Worm (Caenorhabditis elegans) whole organism, L4/young adult: ENCODE results near the gene bgnt-1.4.

Experiments
- dao-5 ChIP-seq: sonication (generic microtip); optimal IDR thresholded peaks from 2 replicates; lab custom pipeline; 2016; ENCODE audit warnings: missing genotype, missing genetic modification characterization, moderate library complexity, missing compliant biosample characterization
- him-1 ChIP-seq: sonication (generic microtip); optimal IDR thresholded peaks from 2 replicates; lab custom pipeline; 2016; ENCODE audit warnings: missing genotype, missing genetic modification reagents, missing genetic modification characterization, missing compliant biosample characterization

ce11 chrV:4719965-4720364 is 40.8 kb upstream of the bgnt-1.4 start, which contains the start of gene prx-6:
- TF ChIP-seq dao-5 (tag; lab: Kevin White, UChicago) (no peak), him-1 (no peak)
